Worm (Caenorhabditis elegans): ENCODE results near the gene gar-1.

- no peak for TF ChIP-seq ztf-11 (tag; optimal IDR thresholded peaks at IDR 0.05)
- TF ChIP-seq ztf-4 (tag; optimal IDR thresholded peaks at IDR 0.05): no peak
- no peak for TF ChIP-seq lin-15B (tag; optimal IDR thresholded peaks at IDR 0.05)
- TF ChIP-seq ceh-82 (tag; optimal IDR thresholded peaks at IDR 0.05): no peak
- no peak for TF ChIP-seq lin-13 (GFP tag; optimal IDR thresholded peaks at IDR 0.05)
- TF ChIP-seq dpl-1 (GFP tag; optimal IDR thresholded peaks at IDR 0.05): no peak
- no peak for TF ChIP-seq efl-1 (optimal IDR thresholded peaks at IDR 0.05)
- TF ChIP-seq efl-1 (GFP tag; optimal IDR thresholded peaks at IDR 0.05 in 1 of 2): no peak
- TF ChIP-seq tbx-2 (tag; optimal IDR thresholded peaks at IDR 0.05): no peak
- no peak for TF ChIP-seq pag-3 (tag; optimal IDR thresholded peaks at IDR 0.05; ENCODE audit: borderline replicate concordance, insufficient read depth)
- TF ChIP-seq nhr-11 (tag; optimal IDR thresholded peaks at IDR 0.05): no peak
- no peak for TF ChIP-seq fkh-10 (GFP tag; optimal IDR thresholded peaks at IDR 0.05)
These were observed 8.1 kb downstream of the gar-1 start, which contains the start of gene C15B12.1 for ce11 chrX:6476540-6476939.

Measured in whole organism, L1 larva.